Fruit fly (Drosophila melanogaster) whole organism, prepupa: ENCODE data around the gene CG34011.
A peak's percentile ranks its signal among the peaks of the same experiment; 100 is the strongest.

Experiments used
- CG10631 ChIP-seq: fragments of 200-800 bp; sonication (Bioruptor generic); optimal IDR thresholded peaks from 2 replicates; lab custom pipeline; 2016; ENCODE audit warnings: missing biosample characterization, missing genetic modification characterization
- CG11762 ChIP-seq: fragments of 200-800 bp; sonication (Bioruptor generic); optimal IDR thresholded peaks from 3 replicates; lab custom pipeline; 2016; ENCODE audit warnings: missing biosample characterization, missing genetic modification characterization; ENCODE audit not compliant: insufficient read depth
- CG11902 ChIP-seq: fragments of 200-800 bp; sonication (Bioruptor generic); optimal IDR thresholded peaks from 3 replicates; lab custom pipeline; 2016; ENCODE audit warnings: missing biosample characterization, missing genetic modification characterization
- CG1621 ChIP-seq: fragments of 200-800 bp; sonication (Bioruptor generic); optimal IDR thresholded peaks from 3 replicates; lab custom pipeline; 2018; ENCODE audit warnings: missing biosample characterization, mild to moderate bottlenecking, missing genetic modification characterization
- CG32006 ChIP-seq: fragments of 200-800 bp; sonication (Bioruptor generic); optimal IDR thresholded peaks from 3 replicates; lab custom pipeline; 2017; ENCODE audit warnings: missing biosample characterization, mild to moderate bottlenecking, missing genetic modification characterization
- CG34406 ChIP-seq: fragments of 200-800 bp; sonication (Bioruptor generic); optimal IDR thresholded peaks from 3 replicates; lab custom pipeline; 2016; ENCODE audit warnings: missing biosample characterization, missing genetic modification characterization
- CG4318 ChIP-seq: fragments of 200-800 bp; sonication (Bioruptor generic); optimal IDR thresholded peaks from 3 replicates; lab custom pipeline; 2017; ENCODE audit warnings: missing biosample characterization, mild to moderate bottlenecking, missing genetic modification characterization
- CG6163 ChIP-seq: fragments of 200-800 bp; sonication (Bioruptor generic); IDR thresholded peaks from 3 replicates; pipeline ENCODE4 v1.3.6; 2022; ENCODE audit warnings: missing biosample characterization, missing genetic modification characterization
- CG6276 ChIP-seq: fragments of 200-800 bp; sonication (Bioruptor generic); optimal IDR thresholded peaks from 2 replicates; lab custom pipeline; 2017; ENCODE audit warnings: missing biosample characterization, mild to moderate bottlenecking, missing genetic modification characterization
- CG6854 ChIP-seq: fragments of 200-800 bp; sonication (Bioruptor generic); optimal IDR thresholded peaks from 2 replicates; lab custom pipeline; 2017; ENCODE audit warnings: missing biosample characterization, mild to moderate bottlenecking, missing genetic modification characterization
- CG7368 ChIP-seq: fragments of 200-800 bp; sonication (Bioruptor generic); optimal IDR thresholded peaks from 3 replicates; lab custom pipeline; 2016; ENCODE audit warnings: missing biosample characterization, missing genetic modification characterization
- CG8632 ChIP-seq: fragments of 200-800 bp; sonication (Bioruptor generic); optimal IDR thresholded peaks from 3 replicates; lab custom pipeline; 2016; ENCODE audit warnings: missing biosample characterization, missing genetic modification characterization
- CG9139 ChIP-seq: fragments of 200-800 bp; sonication (Bioruptor generic); optimal IDR thresholded peaks from 3 replicates; lab custom pipeline; 2017; ENCODE audit warnings: missing biosample characterization, mild to moderate bottlenecking, missing genetic modification characterization
- Eip75B ChIP-seq: fragments of 200-800 bp; sonication (Bioruptor generic); optimal IDR thresholded peaks from 3 replicates; lab custom pipeline; 2016; ENCODE audit warnings: missing biosample characterization, missing genetic modification characterization
- Eip78C ChIP-seq: fragments of 200-800 bp; sonication (Bioruptor generic); peaks from one replicate; lab custom pipeline; 2016; ENCODE audit warnings: missing biosample characterization, missing genetic modification characterization
- Hr38 ChIP-seq: sonication (Bioruptor generic); optimal IDR thresholded peaks from 2 replicates; lab custom pipeline; 2016; ENCODE audit warnings: missing biosample characterization, missing genetic modification characterization
- Hr39 ChIP-seq: fragments of 200-800 bp; sonication (Bioruptor generic); optimal IDR thresholded peaks from 2 replicates; lab custom pipeline; 2016; ENCODE audit warnings: missing biosample characterization, missing genetic modification characterization
- Hr4 ChIP-seq: fragments of 200-800 bp; sonication (Bioruptor generic); optimal IDR thresholded peaks from 3 replicates; lab custom pipeline; 2016; ENCODE audit warnings: missing biosample characterization, missing genetic modification characterization
- Lpt ChIP-seq: fragments of 200-800 bp; sonication (Bioruptor generic); optimal IDR thresholded peaks from 3 replicates; lab custom pipeline; 2016; ENCODE audit warnings: missing biosample characterization, missing genetic modification characterization
- Met ChIP-seq: fragments of 200-800 bp; sonication (Bioruptor generic); optimal IDR thresholded peaks from 3 replicates; lab custom pipeline; 2016; ENCODE audit warnings: missing biosample characterization, missing genetic modification characterization
- OdsH ChIP-seq: fragments of 200-800 bp; sonication (Bioruptor generic); optimal IDR thresholded peaks from 3 replicates; lab custom pipeline; 2016; ENCODE audit warnings: missing biosample characterization, missing genetic modification characterization
- Smox ChIP-seq: fragments of 200-800 bp; sonication (Bioruptor generic); optimal IDR thresholded peaks from 3 replicates; lab custom pipeline; 2016; ENCODE audit warnings: missing biosample characterization, missing genetic modification characterization
- Sox102F ChIP-seq: fragments of 200-800 bp; sonication (Bioruptor generic); optimal IDR thresholded peaks from 2 replicates; lab custom pipeline; 2016; ENCODE audit warnings: missing biosample characterization, mild to moderate bottlenecking, missing genetic modification characterization
- Sox14 ChIP-seq: fragments of 200-800 bp; sonication (Bioruptor generic); optimal IDR thresholded peaks from 3 replicates; lab custom pipeline; 2016; ENCODE audit warnings: missing biosample characterization, missing genetic modification characterization
- achi ChIP-seq: fragments of 200-800 bp; sonication (Bioruptor generic); optimal IDR thresholded peaks from 3 replicates; lab custom pipeline; 2016; ENCODE audit warnings: missing biosample characterization, missing genetic modification characterization
- acj6 ChIP-seq: fragments of 200-800 bp; sonication (Bioruptor generic); optimal IDR thresholded peaks from 3 replicates; lab custom pipeline; 2016; ENCODE audit warnings: missing biosample characterization, missing genetic modification characterization
- dac ChIP-seq: fragments of 200-800 bp; sonication (Bioruptor generic); optimal IDR thresholded peaks from 2 replicates; lab custom pipeline; 2017; ENCODE audit warnings: missing biosample characterization, mild to moderate bottlenecking, missing genetic modification characterization
- dsx ChIP-seq: fragments of 200-800 bp; optimal IDR thresholded peaks from 3 replicates; lab custom pipeline; 2019; ENCODE audit warnings: missing biosample characterization, mild to moderate bottlenecking, missing genetic modification characterization, moderate library complexity; ENCODE audit not compliant: poor library complexity, severe bottlenecking
- eg ChIP-seq: fragments of 200-800 bp; sonication (Bioruptor generic); IDR thresholded peaks from 3 replicates; pipeline ENCODE4 v1.3.6; 2022; ENCODE audit warnings: missing biosample characterization, missing genetic modification characterization
- esn ChIP-seq: fragments of 200-800 bp; sonication (Bioruptor generic); optimal IDR thresholded peaks from 2 replicates; lab custom pipeline; 2016; ENCODE audit warnings: missing biosample characterization, mild to moderate bottlenecking, missing genetic modification characterization, moderate library complexity
- fd59A ChIP-seq: fragments of 200-800 bp; sonication (Bioruptor generic); optimal IDR thresholded peaks from 2 replicates; lab custom pipeline; 2017; ENCODE audit warnings: missing biosample characterization, mild to moderate bottlenecking, missing genetic modification characterization, missing genetic modification reagents
- fd85E ChIP-seq: fragments of 200-800 bp; sonication (Bioruptor generic); optimal IDR thresholded peaks from 3 replicates; lab custom pipeline; 2016; ENCODE audit warnings: missing biosample characterization, missing genetic modification characterization
- fkh ChIP-seq: fragments of 200-800 bp; sonication (Bioruptor generic); optimal IDR thresholded peaks from 3 replicates; lab custom pipeline; 2017; ENCODE audit warnings: missing biosample characterization, mild to moderate bottlenecking, missing genetic modification characterization, moderate library complexity
- lz ChIP-seq: fragments of 200-800 bp; sonication (Bioruptor generic); optimal IDR thresholded peaks from 3 replicates; lab custom pipeline; 2016; ENCODE audit warnings: missing biosample characterization, missing genetic modification characterization
- net ChIP-seq: fragments of 200-800 bp; sonication (Bioruptor generic); optimal IDR thresholded peaks from 3 replicates; lab custom pipeline; 2016; ENCODE audit warnings: missing biosample characterization, missing genetic modification characterization
- pdm3 ChIP-seq: fragments of 200-800 bp; sonication (Bioruptor generic); optimal IDR thresholded peaks from 3 replicates; lab custom pipeline; 2016; ENCODE audit warnings: missing biosample characterization, missing genetic modification characterization
- ss ChIP-seq, 2 experiments: fragments of 200-800 bp; sonication (Bioruptor generic); optimal IDR thresholded peaks; 2 replicates in 1 of 2; 3 replicates in 1 of 2; lab custom pipeline; 2017 to 2018; ENCODE audit warnings: mild to moderate bottlenecking in 2 of 2, missing biosample characterization in 2 of 2, missing genetic modification characterization in 2 of 2, moderate library complexity in 1 of 2
- svp ChIP-seq: fragments of 200-800 bp; sonication (Bioruptor generic); peaks from one replicate; lab custom pipeline; 2016; ENCODE audit warnings: missing biosample characterization, missing genetic modification characterization
- topi ChIP-seq: fragments of 200-800 bp; sonication (Bioruptor generic); optimal IDR thresholded peaks from 3 replicates; lab custom pipeline; 2016; ENCODE audit warnings: missing biosample characterization, missing genetic modification characterization
- vri ChIP-seq: fragments of 200-800 bp; sonication (Bioruptor generic); optimal IDR thresholded peaks from 3 replicates; lab custom pipeline; 2016; ENCODE audit warnings: missing biosample characterization, mild to moderate bottlenecking, missing genetic modification characterization

Gene CG34011

dm6 chr2L:5723859-5724475 is 7.5 kb downstream of the CG34011 start:
- TF ChIP-seq fd85E (GFP tag; lab: Kevin White, UChicago) (no peak), CG32006 (peak; percentile 28), CG10631 (GFP tag; lab: Kevin White, UChicago) (peak; percentile 20), Hr4 (GFP tag; lab: Kevin White, UChicago) (peak; percentile 25), CG6163 (peak; percentile 15; the same call in 1 of the 3 replicates), dac (GFP tag; lab: Kevin White, UChicago) (no peak), OdsH (GFP tag; lab: Kevin White, UChicago) (no peak), esn (no peak)

dm6 chr2L:5724521-5725023 is 8.1 kb downstream of the CG34011 start, which contains the start of gene CG11030:
Gene CG11030 (plus strand): TSS chr2L:5724656.
- TF ChIP-seq Eip78C (GFP tag; lab: Kevin White, UChicago) = peak; percentile 38
- TF ChIP-seq CG1621 (tag; lab: Kevin White, UChicago) = peak; percentile 42
- no peak for TF ChIP-seq achi (GFP tag; lab: Kevin White, UChicago)
- 0 out of 3 replicates have a peak, but pooled peaks have one; percentile 9 for TF ChIP-seq eg (GFP tag; lab: Robert Waterston, UW)
- TF ChIP-seq ss (GFP tag; optimal IDR thresholded peaks at IDR 0.05; lab: Kevin White, UChicago) = peak in 1 of 2 experiments; percentile 58
- TF ChIP-seq svp (GFP tag; lab: Kevin White, UChicago) = peak; percentile 56
- no peak for TF ChIP-seq net (GFP tag; lab: Kevin White, UChicago)
- TF ChIP-seq CG6163 = 0 out of 3 replicates have a peak, but pooled peaks have one; percentile 55

- TF ChIP-seq Eip78C (GFP tag; lab: Kevin White, UChicago) (peak; percentile 61), Met (GFP tag; lab: Kevin White, UChicago) (no peak), CG8632 (GFP tag; lab: Kevin White, UChicago) (no peak), CG9139 (GFP tag; lab: Kevin White, UChicago) (no peak), CG4318 (GFP tag; lab: Kevin White, UChicago) (no peak), Eip75B (GFP tag; lab: Kevin White, UChicago) (no peak), lz (GFP tag; lab: Kevin White, UChicago) (no peak), svp (GFP tag; lab: Kevin White, UChicago) (peak; percentile 44), eg (GFP tag; lab: Robert Waterston, UW) (no peak), Hr39 (GFP tag; lab: Kevin White, UChicago) (no peak), Lpt (no peak)
Observed at dm6 chr2L:5726049-5726448, 9.5 kb downstream of the CG34011 start.

dm6 chr2L:5728711-5729110 is 12.2 kb downstream of the CG34011 start, which contains the start of gene CG14006:
Gene CG14006 (minus strand): TSS chr2L:5728811.
- TF ChIP-seq CG8632 (GFP tag; lab: Kevin White, UChicago) (no peak), Sox102F (GFP tag; lab: Kevin White, UChicago) (no peak), CG6276 (GFP tag; lab: Kevin White, UChicago) (no peak)

dm6 chr2L:5730432-5730831 is 13.9 kb downstream of the CG34011 start:
- TF ChIP-seq eg (GFP tag; lab: Robert Waterston, UW) (no peak), dsx (GFP tag; lab: Kevin White, UChicago) (no peak), CG11902 (GFP tag; lab: Kevin White, UChicago) (no peak), Sox14 (GFP tag; lab: Kevin White, UChicago) (no peak), Lpt (no peak), CG34406 (no peak), fd85E (GFP tag; lab: Kevin White, UChicago) (no peak), Hr38 (GFP tag; lab: Kevin White, UChicago) (no peak), CG7368 (GFP tag; lab: Kevin White, UChicago) (no peak), CG32006 (peak; percentile 64), fd59A (GFP tag; lab: Kevin White, UChicago) (no peak), fkh (GFP tag; lab: Kevin White, UChicago) (no peak), pdm3 (peak; percentile 7), CG1621 (tag; lab: Kevin White, UChicago) (no peak), vri (GFP tag; lab: Kevin White, UChicago) (no peak), CG6276 (GFP tag; lab: Kevin White, UChicago) (peak; percentile 54), Smox (GFP tag; lab: Kevin White, UChicago) (no peak), CG11762 (GFP tag; lab: Kevin White, UChicago) (no peak), acj6 (GFP tag; lab: Kevin White, UChicago) (peak; percentile 40), ss (GFP tag; optimal IDR thresholded peaks at IDR 0.05; lab: Kevin White, UChicago) (no peak), Hr4 (GFP tag; lab: Kevin White, UChicago) (peak; percentile 41), topi (GFP tag; lab: Kevin White, UChicago) (no peak), Sox102F (GFP tag; lab: Kevin White, UChicago) (no peak), CG6163 (no peak), dac (GFP tag; lab: Kevin White, UChicago) (no peak), CG6854 (GFP tag; lab: Kevin White, UChicago) (no peak)
